Fruit fly (Drosophila melanogaster) whole organism, prepupa: ENCODE measurements around the gene CG44422.
A peak's percentile ranks its signal among the peaks of the same experiment; 100 is the strongest.

ENCODE experiments used
- Blimp-1 ChIP-seq: fragments of 200-800 bp; sonication (Bioruptor generic); optimal IDR thresholded peaks from 3 replicates; lab custom pipeline; 2017; ENCODE audit warnings: missing biosample characterization, missing genetic modification characterization, mild to moderate bottlenecking, moderate library complexity, missing genetic modification reagents
- CG10631 ChIP-seq: fragments of 200-800 bp; sonication (Bioruptor generic); optimal IDR thresholded peaks from 2 replicates; lab custom pipeline; 2016; ENCODE audit warnings: missing biosample characterization, missing genetic modification characterization
- CG10669 ChIP-seq: fragments of 200-800 bp; sonication (Bioruptor generic); optimal IDR thresholded peaks from 3 replicates; lab custom pipeline; 2018; ENCODE audit warnings: missing biosample characterization, mild to moderate bottlenecking, missing genetic modification characterization, moderate library complexity
- CG11762 ChIP-seq: fragments of 200-800 bp; sonication (Bioruptor generic); optimal IDR thresholded peaks from 3 replicates; lab custom pipeline; 2016; ENCODE audit warnings: missing biosample characterization, missing genetic modification characterization; ENCODE audit not compliant: insufficient read depth
- CG11902 ChIP-seq: fragments of 200-800 bp; sonication (Bioruptor generic); optimal IDR thresholded peaks from 3 replicates; lab custom pipeline; 2016; ENCODE audit warnings: missing biosample characterization, missing genetic modification characterization
- CG3032 ChIP-seq: fragments of 200-800 bp; optimal IDR thresholded peaks from 2 replicates; lab custom pipeline; 2019; ENCODE audit warnings: missing biosample characterization, mild to moderate bottlenecking, missing genetic modification characterization, moderate library complexity
- CG31627 ChIP-seq: fragments of 200-800 bp; sonication (Bioruptor generic); optimal IDR thresholded peaks from 3 replicates; lab custom pipeline; 2016; ENCODE audit warnings: missing biosample characterization, missing genetic modification characterization
- CG32006 ChIP-seq: fragments of 200-800 bp; sonication (Bioruptor generic); optimal IDR thresholded peaks from 3 replicates; lab custom pipeline; 2017; ENCODE audit warnings: missing biosample characterization, mild to moderate bottlenecking, missing genetic modification characterization
- CG3919 ChIP-seq: fragments of 200-800 bp; sonication (Bioruptor generic); optimal IDR thresholded peaks from 3 replicates; lab custom pipeline; 2016; ENCODE audit warnings: missing biosample characterization, missing genetic modification characterization
- CG4318 ChIP-seq: fragments of 200-800 bp; sonication (Bioruptor generic); optimal IDR thresholded peaks from 3 replicates; lab custom pipeline; 2017; ENCODE audit warnings: missing biosample characterization, mild to moderate bottlenecking, missing genetic modification characterization
- CG6163 ChIP-seq: fragments of 200-800 bp; sonication (Bioruptor generic); IDR thresholded peaks from 3 replicates; pipeline ENCODE4 v1.3.6; 2022; ENCODE audit warnings: missing biosample characterization, missing genetic modification characterization
- CG6276 ChIP-seq: fragments of 200-800 bp; sonication (Bioruptor generic); optimal IDR thresholded peaks from 2 replicates; lab custom pipeline; 2017; ENCODE audit warnings: missing biosample characterization, mild to moderate bottlenecking, missing genetic modification characterization
- CG6792 ChIP-seq: fragments of 200-800 bp; sonication (Bioruptor generic); optimal IDR thresholded peaks from 3 replicates; lab custom pipeline; 2016; ENCODE audit warnings: missing biosample characterization, missing genetic modification characterization
- CG6808 ChIP-seq: fragments of 200-800 bp; sonication (Bioruptor generic); optimal IDR thresholded peaks from 3 replicates; lab custom pipeline; 2017; ENCODE audit warnings: missing biosample characterization, missing genetic modification characterization, mild to moderate bottlenecking, moderate library complexity, missing genetic modification reagents
- CG6854 ChIP-seq: fragments of 200-800 bp; sonication (Bioruptor generic); optimal IDR thresholded peaks from 2 replicates; lab custom pipeline; 2017; ENCODE audit warnings: missing biosample characterization, mild to moderate bottlenecking, missing genetic modification characterization
- CG7368 ChIP-seq: fragments of 200-800 bp; sonication (Bioruptor generic); optimal IDR thresholded peaks from 3 replicates; lab custom pipeline; 2016; ENCODE audit warnings: missing biosample characterization, missing genetic modification characterization
- CG8119 ChIP-seq: fragments of 200-800 bp; sonication (Bioruptor generic); IDR thresholded peaks from 3 replicates; pipeline ENCODE4 v1.3.6; 2022; ENCODE audit warnings: missing biosample characterization, missing genetic modification characterization
- CG8319 ChIP-seq: fragments of 200-800 bp; sonication (Bioruptor generic); optimal IDR thresholded peaks from 3 replicates; lab custom pipeline; 2016; ENCODE audit warnings: missing biosample characterization, missing genetic modification characterization
- CG8632 ChIP-seq: fragments of 200-800 bp; sonication (Bioruptor generic); optimal IDR thresholded peaks from 3 replicates; lab custom pipeline; 2016; ENCODE audit warnings: missing biosample characterization, missing genetic modification characterization
- Eip75B ChIP-seq: fragments of 200-800 bp; sonication (Bioruptor generic); optimal IDR thresholded peaks from 3 replicates; lab custom pipeline; 2016; ENCODE audit warnings: missing biosample characterization, missing genetic modification characterization
- Eip78C ChIP-seq: fragments of 200-800 bp; sonication (Bioruptor generic); peaks from one replicate; lab custom pipeline; 2016; ENCODE audit warnings: missing biosample characterization, missing genetic modification characterization
- Eip93F ChIP-seq: fragments of 200-800 bp; sonication (Bioruptor generic); optimal IDR thresholded peaks from 2 replicates; lab custom pipeline; 2016; ENCODE audit warnings: missing biosample characterization, mild to moderate bottlenecking, missing genetic modification characterization
- Ets21C ChIP-seq: fragments of 200-800 bp; sonication (Bioruptor generic); optimal IDR thresholded peaks from 3 replicates; lab custom pipeline; 2016; ENCODE audit warnings: missing biosample characterization, missing genetic modification characterization
- Gug ChIP-seq: fragments of 200-800 bp; sonication (Bioruptor generic); IDR thresholded peaks from 2 replicates; pipeline ENCODE4 v1.3.6; 2022; ENCODE audit warnings: missing biosample characterization, missing genetic modification characterization
- Hr39 ChIP-seq: fragments of 200-800 bp; sonication (Bioruptor generic); optimal IDR thresholded peaks from 2 replicates; lab custom pipeline; 2016; ENCODE audit warnings: missing biosample characterization, missing genetic modification characterization
- Hr4 ChIP-seq: fragments of 200-800 bp; sonication (Bioruptor generic); optimal IDR thresholded peaks from 3 replicates; lab custom pipeline; 2016; ENCODE audit warnings: missing biosample characterization, missing genetic modification characterization
- OdsH ChIP-seq: fragments of 200-800 bp; sonication (Bioruptor generic); optimal IDR thresholded peaks from 3 replicates; lab custom pipeline; 2016; ENCODE audit warnings: missing biosample characterization, missing genetic modification characterization
- Smox ChIP-seq: fragments of 200-800 bp; sonication (Bioruptor generic); optimal IDR thresholded peaks from 3 replicates; lab custom pipeline; 2016; ENCODE audit warnings: missing biosample characterization, missing genetic modification characterization
- Sox102F ChIP-seq: fragments of 200-800 bp; sonication (Bioruptor generic); optimal IDR thresholded peaks from 2 replicates; lab custom pipeline; 2016; ENCODE audit warnings: missing biosample characterization, mild to moderate bottlenecking, missing genetic modification characterization
- Sox14 ChIP-seq: fragments of 200-800 bp; sonication (Bioruptor generic); optimal IDR thresholded peaks from 3 replicates; lab custom pipeline; 2016; ENCODE audit warnings: missing biosample characterization, missing genetic modification characterization
- achi ChIP-seq: fragments of 200-800 bp; sonication (Bioruptor generic); optimal IDR thresholded peaks from 3 replicates; lab custom pipeline; 2016; ENCODE audit warnings: missing biosample characterization, missing genetic modification characterization
- cyc ChIP-seq: fragments of 200-800 bp; sonication (Bioruptor generic); optimal IDR thresholded peaks from 3 replicates; lab custom pipeline; 2016; ENCODE audit warnings: missing biosample characterization, missing genetic modification characterization
- dac ChIP-seq: fragments of 200-800 bp; sonication (Bioruptor generic); optimal IDR thresholded peaks from 2 replicates; lab custom pipeline; 2017; ENCODE audit warnings: missing biosample characterization, mild to moderate bottlenecking, missing genetic modification characterization
- dsx ChIP-seq: fragments of 200-800 bp; optimal IDR thresholded peaks from 3 replicates; lab custom pipeline; 2019; ENCODE audit warnings: missing biosample characterization, mild to moderate bottlenecking, missing genetic modification characterization, moderate library complexity; ENCODE audit not compliant: poor library complexity, severe bottlenecking
- eg ChIP-seq: fragments of 200-800 bp; sonication (Bioruptor generic); IDR thresholded peaks from 3 replicates; pipeline ENCODE4 v1.3.6; 2022; ENCODE audit warnings: missing biosample characterization, missing genetic modification characterization
- esn ChIP-seq: fragments of 200-800 bp; sonication (Bioruptor generic); optimal IDR thresholded peaks from 2 replicates; lab custom pipeline; 2016; ENCODE audit warnings: missing biosample characterization, mild to moderate bottlenecking, missing genetic modification characterization, moderate library complexity
- fd59A ChIP-seq: fragments of 200-800 bp; sonication (Bioruptor generic); optimal IDR thresholded peaks from 2 replicates; lab custom pipeline; 2017; ENCODE audit warnings: missing biosample characterization, mild to moderate bottlenecking, missing genetic modification characterization, missing genetic modification reagents
- fd85E ChIP-seq: fragments of 200-800 bp; sonication (Bioruptor generic); optimal IDR thresholded peaks from 3 replicates; lab custom pipeline; 2016; ENCODE audit warnings: missing biosample characterization, missing genetic modification characterization
- fkh ChIP-seq: fragments of 200-800 bp; sonication (Bioruptor generic); optimal IDR thresholded peaks from 3 replicates; lab custom pipeline; 2017; ENCODE audit warnings: missing biosample characterization, mild to moderate bottlenecking, missing genetic modification characterization, moderate library complexity
- lz ChIP-seq: fragments of 200-800 bp; sonication (Bioruptor generic); optimal IDR thresholded peaks from 3 replicates; lab custom pipeline; 2016; ENCODE audit warnings: missing biosample characterization, missing genetic modification characterization
- net ChIP-seq: fragments of 200-800 bp; sonication (Bioruptor generic); optimal IDR thresholded peaks from 3 replicates; lab custom pipeline; 2016; ENCODE audit warnings: missing biosample characterization, missing genetic modification characterization
- salr ChIP-seq, 2 experiments: fragments of 200-800 bp; sonication (Bioruptor generic); optimal IDR thresholded peaks; 3 replicates each; lab custom pipeline; 2016 to 2018; ENCODE audit warnings: missing biosample characterization in 2 of 2, missing genetic modification characterization in 2 of 2, mild to moderate bottlenecking in 1 of 2
- ss ChIP-seq, 2 experiments: fragments of 200-800 bp; sonication (Bioruptor generic); optimal IDR thresholded peaks; 2 replicates in 1 of 2; 3 replicates in 1 of 2; lab custom pipeline; 2017 to 2018; ENCODE audit warnings: mild to moderate bottlenecking in 2 of 2, missing biosample characterization in 2 of 2, missing genetic modification characterization in 2 of 2, moderate library complexity in 1 of 2
- svp ChIP-seq: fragments of 200-800 bp; sonication (Bioruptor generic); peaks from one replicate; lab custom pipeline; 2016; ENCODE audit warnings: missing biosample characterization, missing genetic modification characterization
- topi ChIP-seq: fragments of 200-800 bp; sonication (Bioruptor generic); optimal IDR thresholded peaks from 3 replicates; lab custom pipeline; 2016; ENCODE audit warnings: missing biosample characterization, missing genetic modification characterization
- vri ChIP-seq: fragments of 200-800 bp; sonication (Bioruptor generic); optimal IDR thresholded peaks from 3 replicates; lab custom pipeline; 2016; ENCODE audit warnings: missing biosample characterization, mild to moderate bottlenecking, missing genetic modification characterization

The CG44422 gene

dm6 chrX:11351351-11351750 is 48.8 kb upstream of the CG44422 start (continued):
- TF ChIP-seq CG3919 (GFP tag; lab: Kevin White, UChicago) = peak; percentile 96
- TF ChIP-seq eg (GFP tag; lab: Robert Waterston, UW) = peak; percentile 99
- peak; percentile 94 for TF ChIP-seq dsx (GFP tag; lab: Kevin White, UChicago)
- TF ChIP-seq Smox (GFP tag; lab: Kevin White, UChicago) = peak; percentile 91
- peak; percentile 94 for TF ChIP-seq CG10631 (GFP tag; lab: Kevin White, UChicago)
- peak; percentile 93 for TF ChIP-seq CG11902 (GFP tag; lab: Kevin White, UChicago)
- TF ChIP-seq Sox14 (GFP tag; lab: Kevin White, UChicago) = peak; percentile 94
- peak; percentile 88 to 94 for TF ChIP-seq salr (GFP tag; optimal IDR thresholded peaks at IDR 0.05; lab: Kevin White, UChicago)
- peak; percentile 92 for TF ChIP-seq CG4318 (GFP tag; lab: Kevin White, UChicago)
- peak; percentile 90 for TF ChIP-seq CG3032
- peak; percentile 90 for TF ChIP-seq Ets21C
- TF ChIP-seq, all 60 proteins: peak for 58

dm6 chrX:11350505-11351327 is 48.1 kb upstream of the CG44422 start, which contains the start of gene CG1737:
Gene CG1737 (plus strand): TSS chrX:11350608.
- TF ChIP-seq CG8319 (GFP tag; lab: Kevin White, UChicago) = peak; percentile 26
- peak; percentile 11 for TF ChIP-seq CG31627
- TF ChIP-seq esn (GFP tag; lab: Kevin White, UChicago) = peak; percentile 9
- no peak for TF ChIP-seq Eip93F (GFP tag; lab: Kevin White, UChicago)
- TF ChIP-seq CG3919 (GFP tag; lab: Kevin White, UChicago) = peak; percentile 2
- peak; percentile 45 for TF ChIP-seq Eip78C
- peak; percentile 35 for TF ChIP-seq CG6854 (GFP tag; lab: Kevin White, UChicago)
- TF ChIP-seq CG4318 (GFP tag; lab: Kevin White, UChicago) = no peak
- no peak for TF ChIP-seq fd85E
- TF ChIP-seq CG6808 (GFP tag; lab: Kevin White, UChicago) = no peak
- TF ChIP-seq Sox102F (GFP tag; lab: Kevin White, UChicago) = no peak
- TF ChIP-seq CG6163 (GFP tag; lab: Robert Waterston, UW) = peak; percentile 16; the same call in 1 of the 3 replicates
- TF ChIP-seq vri (GFP tag; lab: Kevin White, UChicago) = peak; percentile 17
- peak; percentile 24 for TF ChIP-seq svp (GFP tag; lab: Kevin White, UChicago)
- TF ChIP-seq cyc (GFP tag; lab: Kevin White, UChicago) = peak; percentile 31
- peak; percentile 7 for TF ChIP-seq topi (GFP tag; lab: Kevin White, UChicago)
- no peak for TF ChIP-seq eg (GFP tag; lab: Robert Waterston, UW)
- TF ChIP-seq CG8119 (GFP tag; lab: Robert Waterston, UW) = no peak
- TF ChIP-seq lz (GFP tag; lab: Kevin White, UChicago) = no peak
- peak; percentile 10 for TF ChIP-seq CG6792 (GFP tag; lab: Kevin White, UChicago)
- TF ChIP-seq net (GFP tag; lab: Kevin White, UChicago) = no peak
- TF ChIP-seq CG8632 (GFP tag; lab: Kevin White, UChicago) = no peak
- TF ChIP-seq Eip75B (GFP tag; lab: Kevin White, UChicago) = no peak
- no peak for TF ChIP-seq Blimp-1 (GFP tag; lab: Kevin White, UChicago)
- no peak for TF ChIP-seq fkh (GFP tag; lab: Kevin White, UChicago)
- no peak for TF ChIP-seq achi (GFP tag; lab: Kevin White, UChicago)
- TF ChIP-seq CG6276 = no peak
- TF ChIP-seq dac (GFP tag; lab: Kevin White, UChicago) = no peak
- TF ChIP-seq CG3032 = no peak
- TF ChIP-seq Smox (GFP tag; lab: Kevin White, UChicago) = no peak
- peak; percentile 7 for TF ChIP-seq OdsH (GFP tag; lab: Kevin White, UChicago)
- TF ChIP-seq CG11902 (GFP tag; lab: Kevin White, UChicago) = no peak
- TF ChIP-seq CG32006 (GFP tag; lab: Kevin White, UChicago) = no peak
- no peak for TF ChIP-seq fd59A (GFP tag; lab: Kevin White, UChicago)
- peak in 1 of 2 experiments; percentile 9 for TF ChIP-seq ss (GFP tag; optimal IDR thresholded peaks at IDR 0.05; lab: Kevin White, UChicago)
- no peak for TF ChIP-seq Ets21C
- peak; percentile 3 for TF ChIP-seq Hr39 (GFP tag; lab: Kevin White, UChicago)
- TF ChIP-seq CG7368 (GFP tag; lab: Kevin White, UChicago) = no peak
- no peak for TF ChIP-seq CG10669 (GFP tag; lab: Kevin White, UChicago)
- TF ChIP-seq Hr4 (GFP tag; lab: Kevin White, UChicago) = no peak
- peak; percentile 17 for TF ChIP-seq Sox14 (GFP tag; lab: Kevin White, UChicago)
- TF ChIP-seq Gug (GFP tag; lab: Robert Waterston, UW) = no peak
- TF ChIP-seq CG11762 (GFP tag; lab: Kevin White, UChicago) = no peak
